Fruit fly (Drosophila melanogaster) whole organism, wandering third instar larva: ENCODE results near the gene Miox.

Experiments used
- Abd-B ChIP-seq: fragments of >200 bp; optimal IDR thresholded peaks from 2 replicates; lab custom pipeline; 2017; ENCODE audit warnings: missing biosample characterization, missing genetic modification characterization
- GATAd ChIP-seq: sonication (Bioruptor generic); optimal IDR thresholded peaks from 2 replicates; lab custom pipeline; 2016; ENCODE audit warnings: missing biosample characterization, missing genetic modification characterization
- HLH106 ChIP-seq: fragments of 200-800 bp; optimal IDR thresholded peaks from 3 replicates; lab custom pipeline; 2019; ENCODE audit warnings: missing biosample characterization, mild to moderate bottlenecking, missing genetic modification characterization, moderate library complexity
- Hr83 ChIP-seq: fragments of 200-300 bp; sonication (Bioruptor generic); optimal IDR thresholded peaks from 2 replicates; lab custom pipeline; 2016; ENCODE audit warnings: missing biosample characterization, mild to moderate bottlenecking, missing genetic modification characterization, moderate library complexity; ENCODE audit not compliant: poor library complexity, severe bottlenecking
- OdsH ChIP-seq: fragments of 200-800 bp; sonication (Bioruptor generic); optimal IDR thresholded peaks from 2 replicates; lab custom pipeline; 2016; ENCODE audit warnings: missing biosample characterization, mild to moderate bottlenecking, missing genetic modification characterization
- br ChIP-seq: fragments of 200-800 bp; sonication (Bioruptor generic); optimal IDR thresholded peaks from 2 replicates; lab custom pipeline; 2016; ENCODE audit warnings: missing biosample characterization, missing genetic modification characterization
- ey ChIP-seq: fragments of 200-800 bp; sonication (Bioruptor generic); optimal IDR thresholded peaks from 2 replicates; lab custom pipeline; 2016; ENCODE audit warnings: missing biosample characterization, missing genetic modification characterization
- fru ChIP-seq: fragments of 200-800 bp; sonication (Bioruptor generic); optimal IDR thresholded peaks from 3 replicates; lab custom pipeline; 2016; ENCODE audit warnings: missing biosample characterization, mild to moderate bottlenecking, missing genetic modification characterization
- h ChIP-seq: fragments of 200-800 bp; sonication (Bioruptor generic); optimal IDR thresholded peaks from 3 replicates; lab custom pipeline; 2016; ENCODE audit warnings: missing biosample characterization, mild to moderate bottlenecking, missing genetic modification characterization
- psq ChIP-seq: fragments of 200-800 bp; sonication (Bioruptor generic); optimal IDR thresholded peaks from 3 replicates; lab custom pipeline; 2017; ENCODE audit warnings: missing biosample characterization, mild to moderate bottlenecking, missing genetic modification characterization, moderate library complexity
- sv ChIP-seq: fragments of 200-800 bp; sonication (Bioruptor generic); optimal IDR thresholded peaks from 3 replicates; lab custom pipeline; 2016; ENCODE audit warnings: missing biosample characterization, missing genetic modification characterization
- tai ChIP-seq: sonication (Bioruptor generic); optimal IDR thresholded peaks from 2 replicates; lab custom pipeline; 2016; ENCODE audit warnings: missing biosample characterization, missing genetic modification characterization
- usp ChIP-seq: fragments of >200 bp; optimal IDR thresholded peaks from 2 replicates; lab custom pipeline; 2017; ENCODE audit warnings: missing biosample characterization, missing genetic modification characterization
- woc ChIP-seq: sonication (Bioruptor generic); optimal IDR thresholded peaks from 2 replicates; lab custom pipeline; 2016; ENCODE audit warnings: missing biosample characterization, mild to moderate bottlenecking, missing genetic modification characterization

- no peak for TF ChIP-seq psq (GFP tag; lab: Kevin White, UChicago)
- TF ChIP-seq woc (GFP tag; lab: Kevin White, UChicago) = no peak
- TF ChIP-seq GATAd = no peak
- no peak for TF ChIP-seq h (GFP tag; lab: Kevin White, UChicago)
- TF ChIP-seq tai (GFP tag; lab: Kevin White, UChicago) = no peak
- no peak for TF ChIP-seq Hr83
- no peak for TF ChIP-seq Abd-B (GFP tag; lab: Kevin White, UChicago)
- TF ChIP-seq OdsH (GFP tag; lab: Kevin White, UChicago) = no peak
- no peak for TF ChIP-seq usp
- TF ChIP-seq ey (GFP tag; lab: Kevin White, UChicago) = no peak
- TF ChIP-seq br (GFP tag; lab: Kevin White, UChicago) = no peak
- no peak for TF ChIP-seq sv
- TF ChIP-seq fru = no peak
- TF ChIP-seq HLH106 (tag; lab: Kevin White, UChicago) = no peak
Observed at dm6 chr3L:12185336-12185735, 552 bp downstream of the Miox start.
